Fruit fly (Drosophila melanogaster): ENCODE data around the gene alpha-Man-Ib.

Gene alpha-Man-Ib

dm6 chr3R:29064682-29065100, 47.9 kb downstream of the alpha-Man-Ib start:
- TF ChIP-seq en (GFP tag; optimal IDR thresholded peaks at IDR 0.05) (no peak), CG10565 (GFP tag; optimal IDR thresholded peaks at IDR 0.05) (no peak), CG3163 (GFP tag; optimal IDR thresholded peaks at IDR 0.05) (peak; percentile 68), CG18476 (GFP tag; optimal IDR thresholded peaks at IDR 0.05) (no peak), CG18011 (GFP tag; optimal IDR thresholded peaks at IDR 0.05) (no peak), bab2 (GFP tag; optimal IDR thresholded peaks at IDR 0.05) (no peak), sisA (GFP tag; IDR thresholded peaks at IDR 0.05) (no peak), CG1603 (tag; optimal IDR thresholded peaks at IDR 0.05) (peak; percentile 8), Mes4 (GFP tag; optimal IDR thresholded peaks at IDR 0.05) (no peak), MESR4 (GFP tag; optimal IDR thresholded peaks at IDR 0.05) (no peak), CG8089 (GFP tag; optimal IDR thresholded peaks at IDR 0.05) (no peak), Aef1 (GFP tag; IDR thresholded peaks at IDR 0.05) (no peak), CG17361 (GFP tag; IDR thresholded peaks at IDR 0.05) (no peak), CkIIα-i1 (GFP tag; IDR thresholded peaks at IDR 0.05) (no peak), crc (GFP tag; optimal IDR thresholded peaks at IDR 0.05) (no peak), nom (GFP tag; optimal IDR thresholded peaks at IDR 0.05) (peak; percentile 42), sim (GFP tag; IDR thresholded peaks at IDR 0.05) (no peak), D19A (tag; optimal IDR thresholded peaks at IDR 0.05) (peak; percentile 7), Fer1 (GFP tag; optimal IDR thresholded peaks at IDR 0.05) (no peak), CG18619 (GFP tag; optimal IDR thresholded peaks at IDR 0.05) (no peak), ttk (GFP tag; IDR thresholded peaks at IDR 0.05) (no peak), tap (tag; optimal IDR thresholded peaks at IDR 0.05) (no peak), Meics (GFP tag; optimal IDR thresholded peaks at IDR 0.05) (no peak), bcd (GFP tag; optimal IDR thresholded peaks at IDR 0.05) (no peak), zen2 (GFP tag; IDR thresholded peaks at IDR 0.05; ENCODE audit: partially characterized antibody) (no peak), CG6854 (GFP tag; optimal IDR thresholded peaks at IDR 0.05) (no peak), CG18599 (GFP tag; optimal IDR thresholded peaks at IDR 0.05) (peak; percentile 36), Nf-YC (tag; optimal IDR thresholded peaks at IDR 0.05) (no peak), twi (tag; optimal IDR thresholded peaks at IDR 0.05) (peak; percentile 4), CG2129 (GFP tag; IDR thresholded peaks at IDR 0.05; ENCODE audit: partially characterized antibody) (no peak), hkb (optimal IDR thresholded peaks at IDR 0.05) (no peak), hkb (GFP tag; IDR thresholded peaks at IDR 0.05) (no peak), HHEX (GFP tag; optimal IDR thresholded peaks at IDR 0.05) (no peak), Adf1 (GFP tag; IDR thresholded peaks at IDR 0.05) (no peak), CG13894 (tag; optimal IDR thresholded peaks at IDR 0.05) (no peak), trem (tag; optimal IDR thresholded peaks at IDR 0.05) (no peak), CG6791 (GFP tag; IDR thresholded peaks at IDR 0.05; ENCODE audit: partially characterized antibody) (no peak), CG9797 (GFP tag; optimal IDR thresholded peaks at IDR 0.05) (no peak), gfzf (GFP tag; optimal IDR thresholded peaks at IDR 0.05) (no peak), bigmax (GFP tag; optimal IDR thresholded peaks at IDR 0.05) (no peak), ind (GFP tag; optimal IDR thresholded peaks at IDR 0.05) (no peak), CG18764 (GFP tag; optimal IDR thresholded peaks at IDR 0.05) (no peak), CG2678 (tag; optimal IDR thresholded peaks at IDR 0.05) (peak; percentile 8), CG11456 (GFP tag; IDR thresholded peaks at IDR 0.05) (no peak), lbe (GFP tag; optimal IDR thresholded peaks at IDR 0.05) (no peak), Med (GFP tag) (peak; percentile 60), lilli (GFP tag; optimal IDR thresholded peaks at IDR 0.05) (no peak), CG14050 (GFP tag; IDR thresholded peaks at IDR 0.05) (no peak), ara (GFP tag; IDR thresholded peaks at IDR 0.05) (no peak), dimm (GFP tag; IDR thresholded peaks at IDR 0.05) (no peak), CrebB (tag; optimal IDR thresholded peaks at IDR 0.05) (no peak), CG9609 (GFP tag; optimal IDR thresholded peaks at IDR 0.05) (no peak)
